Worm (Caenorhabditis elegans) whole organism, early embryonic: Measurements from ENCODE around the gene K10H10.9.

ENCODE experiments used
- B0310.2 ChIP-seq: sonication (generic microtip); optimal IDR thresholded peaks from 2 replicates; lab custom pipeline; 2016; ENCODE audit warnings: mild to moderate bottlenecking, missing genetic modification characterization, missing compliant biosample characterization
- F13C5.2 ChIP-seq: sonication (generic microtip); optimal IDR thresholded peaks from 2 replicates; lab custom pipeline; 2017; ENCODE audit warnings: mild to moderate bottlenecking, missing genetic modification characterization, inconsistent platforms, missing compliant biosample characterization
- aly-1 ChIP-seq: sonication (generic microtip); optimal IDR thresholded peaks from 2 replicates; lab custom pipeline; 2016; ENCODE audit warnings: missing genetic modification characterization, missing compliant biosample characterization
- ama-1 ChIP-seq: fragments of 150-350 bp; optimal IDR thresholded peaks from 2 replicates; lab custom pipeline; 2014
- ceh-13 ChIP-seq: fragments of 200-800 bp; sonication (Bioruptor generic); optimal IDR thresholded peaks from 2 replicates; lab custom pipeline; 2018; ENCODE audit warnings: mild to moderate bottlenecking, missing genetic modification characterization, missing compliant biosample characterization
- ceh-36 ChIP-seq: sonication (generic microtip); optimal IDR thresholded peaks from 2 replicates; lab custom pipeline; 2016; ENCODE audit warnings: missing genetic modification characterization, inconsistent platforms, missing compliant biosample characterization
- flt-1 ChIP-seq: fragments of 200-800 bp; sonication (Bioruptor generic); IDR thresholded peaks from 2 replicates; pipeline ENCODE4 v1.3.6; 2022; ENCODE audit warnings: missing genetic modification characterization, missing compliant biosample characterization
- hnd-1 ChIP-seq: sonication (generic microtip); optimal IDR thresholded peaks from 2 replicates; lab custom pipeline; 2016; ENCODE audit warnings: missing genetic modification characterization, missing compliant biosample characterization
- scrt-1 ChIP-seq: fragments of 200-800 bp; sonication (Bioruptor generic); IDR thresholded peaks from 2 replicates; pipeline ENCODE4 v1.3.6; 2022; ENCODE audit warnings: missing genetic modification characterization, missing compliant biosample characterization
- sea-1 ChIP-seq: fragments of 200-800 bp; sonication (Bioruptor generic); conservative IDR thresholded peaks from 2 replicates; pipeline ENCODE4 v1.3.6; 2022; ENCODE audit warnings: missing genetic modification characterization, missing compliant biosample characterization
- tbx-11 ChIP-seq: fragments of 200-800 bp; sonication (Bioruptor generic); IDR thresholded peaks from 2 replicates; pipeline ENCODE4 v1.3.6; 2022; ENCODE audit warnings: missing genetic modification characterization, missing compliant biosample characterization
- tbx-37 ChIP-seq: fragments of 200-800 bp; sonication (Bioruptor generic); conservative IDR thresholded peaks from 2 replicates; pipeline ENCODE4 v1.3.6; 2022; ENCODE audit warnings: missing genetic modification reagents, missing genetic modification characterization, missing compliant biosample characterization
- tra-4 ChIP-seq: sonication (generic microtip); optimal IDR thresholded peaks from 2 replicates; lab custom pipeline; 2017; ENCODE audit warnings: missing genetic modification characterization, missing compliant biosample characterization

DNA sequence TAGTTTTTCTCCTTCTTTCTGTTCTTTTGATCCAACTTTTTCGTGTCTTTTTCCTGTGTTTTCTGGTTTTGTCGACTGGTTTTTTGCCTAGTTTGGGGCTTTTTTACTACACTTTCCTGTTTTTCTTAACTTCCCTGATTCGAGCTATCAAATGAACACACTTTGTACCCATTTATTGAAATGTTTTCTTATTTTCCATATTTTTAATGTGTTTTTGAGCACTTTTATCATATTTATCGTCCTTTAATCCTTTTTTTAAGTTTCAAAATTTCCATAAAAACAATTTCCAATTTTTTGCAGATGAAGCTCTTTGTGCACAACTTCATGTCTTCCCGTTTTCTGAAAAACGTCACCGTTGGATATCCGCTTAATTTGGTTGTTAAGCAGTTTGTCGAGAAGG, 19.1 kb upstream of the K10H10.9 start, which contains the start of gene C04H5.1:
- TF ChIP-seq ama-1 (no peak), tra-4 (tag; lab: Kevin White, UChicago) (no peak), ceh-13 (GFP tag; lab: Kevin White, UChicago) (no peak), tbx-11 (no peak), tbx-37 (GFP tag; lab: Robert Waterston, UW) (no peak), ceh-36 (tag; lab: Kevin White, UChicago) (no peak), B0310.2 (tag; lab: Kevin White, UChicago) (no peak), sea-1 (GFP tag; lab: Robert Waterston, UW) (no peak), F13C5.2 (no peak), hnd-1 (no peak), aly-1 (tag; lab: Kevin White, UChicago) (no peak), flt-1 (GFP tag; lab: Robert Waterston, UW) (no peak), scrt-1 (GFP tag; lab: Robert Waterston, UW) (no peak)
